Worm (Caenorhabditis elegans): ENCODE results near the gene srxa-6.

- TF ChIP-seq nhr-76 (tag; optimal IDR thresholded peaks at IDR 0.05) (no peak), fkh-2 (tag; optimal IDR thresholded peaks at IDR 0.05) (no peak), mdl-1 (tag; optimal IDR thresholded peaks at IDR 0.05) (no peak), aly-2 (tag; optimal IDR thresholded peaks at IDR 0.05) (no peak), ceh-28 (tag; optimal IDR thresholded peaks at IDR 0.05) (no peak)
Measured at ce11 chrV:20685383-20685782, 49.4 kb upstream of the srxa-6 start, which contains the start of gene klf-2.
